Fruit fly (Drosophila melanogaster) whole organism, embryonic: ENCODE results near the gene His3.3A.

Source experiments
- Adf1 ChIP-seq: fragments of 200-800 bp; sonication (Bioruptor generic); IDR thresholded peaks from 2 replicates; pipeline ENCODE4 v1.3.6; 2022; ENCODE audit warnings: missing biosample characterization, missing genetic modification characterization
- Asciz ChIP-seq: fragments of 200-800 bp; sonication (Bioruptor generic); optimal IDR thresholded peaks from 2 replicates; lab custom pipeline; 2017; ENCODE audit warnings: missing biosample characterization, mild to moderate bottlenecking, missing genetic modification characterization, missing genetic modification reagents
- Atf3 ChIP-seq: fragments of 200-800 bp; sonication (Bioruptor generic); optimal IDR thresholded peaks from 3 replicates; lab custom pipeline; 2016; ENCODE audit warnings: missing biosample characterization, missing genetic modification characterization
- BtbVII ChIP-seq: fragments of 200-800 bp; sonication (Bioruptor generic); optimal IDR thresholded peaks from 3 replicates; lab custom pipeline; 2017; ENCODE audit warnings: missing biosample characterization, mild to moderate bottlenecking, missing genetic modification characterization
- CG10654 ChIP-seq: fragments of 200-800 bp; sonication (Bioruptor generic); optimal IDR thresholded peaks from 2 replicates; lab custom pipeline; 2016; ENCODE audit warnings: missing biosample characterization, missing genetic modification characterization
- CG11093 ChIP-seq: fragments of 200-800 bp; sonication (Bioruptor generic); IDR thresholded peaks from 3 replicates; pipeline ENCODE4 v1.3.6; 2022; ENCODE audit warnings: missing biosample characterization, missing genetic modification characterization
- CG15269 ChIP-seq: fragments of 200-800 bp; sonication (Bioruptor generic); optimal IDR thresholded peaks from 2 replicates; lab custom pipeline; 2018; ENCODE audit warnings: missing biosample characterization, mild to moderate bottlenecking, missing genetic modification characterization, moderate library complexity
- CG31224 ChIP-seq: fragments of 200-800 bp; sonication (Bioruptor generic); IDR thresholded peaks from 2 replicates; pipeline ENCODE4 v1.3.6; 2022; ENCODE audit warnings: missing biosample characterization, missing genetic modification characterization
- CG34422 ChIP-seq: fragments of 200-800 bp; sonication (Bioruptor generic); IDR thresholded peaks from 3 replicates; pipeline ENCODE4 v1.3.6; 2022; ENCODE audit warnings: missing biosample characterization, missing genetic modification characterization
- CG4282 ChIP-seq: fragments of 200-800 bp; sonication (Bioruptor generic); optimal IDR thresholded peaks from 2 replicates; lab custom pipeline; 2016; ENCODE audit warnings: missing biosample characterization, missing genetic modification characterization
- CG6272 ChIP-seq: fragments of 200-800 bp; sonication (Bioruptor generic); IDR thresholded peaks from 2 replicates; pipeline ENCODE4 v1.3.6; 2022; ENCODE audit warnings: missing biosample characterization, missing genetic modification characterization
- CG7928 ChIP-seq: fragments of 200-800 bp; sonication (Bioruptor generic); optimal IDR thresholded peaks from 2 replicates; lab custom pipeline; 2017; ENCODE audit warnings: missing biosample characterization, mild to moderate bottlenecking, missing genetic modification characterization
- CG8924 ChIP-seq: fragments of 200-800 bp; optimal IDR thresholded peaks from 3 replicates; lab custom pipeline; 2019; ENCODE audit warnings: missing biosample characterization, mild to moderate bottlenecking, missing genetic modification characterization, moderate library complexity
- Dek ChIP-seq: fragments of 200-800 bp; sonication (Bioruptor generic); optimal IDR thresholded peaks from 3 replicates; lab custom pipeline; 2019; ENCODE audit warnings: missing biosample characterization, mild to moderate bottlenecking, missing genetic modification characterization, moderate library complexity
- HLH54F ChIP-seq: fragments of 200-800 bp; sonication (Bioruptor generic); optimal IDR thresholded peaks from 3 replicates; lab custom pipeline; 2016; ENCODE audit warnings: missing biosample characterization, missing genetic modification characterization
- Hmr ChIP-seq: fragments of 200-800 bp; sonication (Bioruptor generic); optimal IDR thresholded peaks from 3 replicates; lab custom pipeline; 2017; ENCODE audit warnings: mild to moderate bottlenecking, missing biosample characterization, missing genetic modification reagents, missing genetic modification characterization
- Hr51 ChIP-seq, 2 experiments: fragments of 200-800 bp; sonication (Bioruptor generic); optimal IDR thresholded peaks; 2 replicates in 1 of 2; 3 replicates in 1 of 2; lab custom pipeline; 2016 to 2018; ENCODE audit warnings: missing biosample characterization in 2 of 2, missing genetic modification characterization in 2 of 2, mild to moderate bottlenecking in 1 of 2, moderate library complexity in 1 of 2
- MESR4 ChIP-seq: fragments of 200-800 bp; sonication (Bioruptor generic); optimal IDR thresholded peaks from 2 replicates; lab custom pipeline; 2018; ENCODE audit warnings: missing biosample characterization, mild to moderate bottlenecking, missing genetic modification characterization, moderate library complexity
- Max ChIP-seq: fragments of 200-800 bp; sonication (Bioruptor generic); optimal IDR thresholded peaks from 2 replicates; lab custom pipeline; 2016; ENCODE audit warnings: missing biosample characterization, mild to moderate bottlenecking, missing genetic modification characterization
- Med ChIP-seq: fragments of 200-800 bp; sonication (Bioruptor generic); peaks from one replicate; lab custom pipeline; 2016; ENCODE audit warnings: missing biosample characterization, missing genetic modification characterization, mild to moderate bottlenecking, inconsistent platforms, moderate library complexity
- Rfx ChIP-seq: fragments of 200-800 bp; sonication (Bioruptor generic); IDR thresholded peaks from 2 replicates; pipeline ENCODE4 v1.3.6; 2022; ENCODE audit warnings: missing biosample characterization, missing genetic modification characterization
- Spps ChIP-seq: fragments of 200-800 bp; sonication (Bioruptor generic); optimal IDR thresholded peaks from 2 replicates; lab custom pipeline; 2018; ENCODE audit warnings: missing biosample characterization, mild to moderate bottlenecking, missing genetic modification characterization
- Sry-δ ChIP-seq: fragments of 200-800 bp; sonication (Bioruptor generic); optimal IDR thresholded peaks from 2 replicates; lab custom pipeline; 2016; ENCODE audit warnings: missing biosample characterization, missing genetic modification characterization
- bbx ChIP-seq: fragments of 200-800 bp; sonication (Bioruptor generic); IDR thresholded peaks from 2 replicates; pipeline ENCODE4 v1.3.6; 2022; ENCODE audit warnings: missing biosample characterization, missing genetic modification characterization; ENCODE audit not compliant: partially characterized antibody
- chif ChIP-seq, 2 experiments: fragments of 200-800 bp; sonication (Bioruptor generic); optimal IDR thresholded peaks; 3 replicates each; lab custom pipeline; 2016; ENCODE audit warnings: missing biosample characterization in 2 of 2, missing genetic modification characterization in 2 of 2
- chm ChIP-seq: fragments of 200-800 bp; sonication (Bioruptor generic); IDR thresholded peaks from 2 replicates; pipeline ENCODE4 v1.3.6; 2022; ENCODE audit warnings: missing biosample characterization, missing genetic modification characterization
- corto ChIP-seq: fragments of 200-800 bp; sonication (Bioruptor generic); optimal IDR thresholded peaks from 2 replicates; lab custom pipeline; 2016; ENCODE audit warnings: missing biosample characterization, mild to moderate bottlenecking, missing genetic modification characterization, moderate library complexity
- esg ChIP-seq: fragments of 200-800 bp; sonication (Bioruptor generic); conservative IDR thresholded peaks from 2 replicates; pipeline ENCODE4 v1.3.6; 2022; ENCODE audit warnings: missing biosample characterization, missing genetic modification characterization
- fd102C ChIP-seq: fragments of 200-800 bp; sonication (Bioruptor generic); optimal IDR thresholded peaks from 2 replicates; lab custom pipeline; 2018; ENCODE audit warnings: missing biosample characterization, mild to moderate bottlenecking, missing genetic modification characterization, moderate library complexity
- fd3F ChIP-seq: fragments of 200-800 bp; sonication (Bioruptor generic); optimal IDR thresholded peaks from 2 replicates; lab custom pipeline; 2018; ENCODE audit warnings: missing biosample characterization, mild to moderate bottlenecking, missing genetic modification characterization, moderate library complexity
- gcm ChIP-seq: fragments of 200-800 bp; sonication (Bioruptor generic); optimal IDR thresholded peaks from 2 replicates; lab custom pipeline; 2019; ENCODE audit warnings: missing biosample characterization, mild to moderate bottlenecking, missing genetic modification characterization, moderate library complexity
- grau ChIP-seq: fragments of 200-800 bp; optimal IDR thresholded peaks from 3 replicates; lab custom pipeline; 2019; ENCODE audit warnings: missing biosample characterization, mild to moderate bottlenecking, missing genetic modification characterization, moderate library complexity
- hb ChIP-seq: fragments of 200-800 bp; sonication (Bioruptor generic); IDR thresholded peaks from 3 replicates; pipeline ENCODE4 v1.3.6; 2022; ENCODE audit warnings: missing biosample characterization, missing genetic modification characterization; ENCODE audit not compliant: partially characterized antibody
- hth ChIP-seq: fragments of >200 bp; optimal IDR thresholded peaks from 2 replicates; lab custom pipeline; 2017; ENCODE audit warnings: inconsistent platforms
- lab ChIP-seq: fragments of 200-800 bp; sonication (Bioruptor generic); optimal IDR thresholded peaks from 3 replicates; lab custom pipeline; 2017; ENCODE audit warnings: missing biosample characterization, missing genetic modification characterization, mild to moderate bottlenecking, moderate library complexity, missing genetic modification reagents
- phol ChIP-seq: fragments of 200-800 bp; sonication (Bioruptor generic); optimal IDR thresholded peaks from 3 replicates; lab custom pipeline; 2018; ENCODE audit warnings: missing biosample characterization, mild to moderate bottlenecking, missing genetic modification characterization, moderate library complexity
- sens ChIP-seq: fragments of 200-800 bp; sonication (Bioruptor generic); peaks from one replicate; lab custom pipeline; 2016; ENCODE audit warnings: missing biosample characterization, missing genetic modification characterization
- sna ChIP-seq: fragments of 200-800 bp; sonication (Bioruptor generic); IDR thresholded peaks from 2 replicates; pipeline ENCODE4 v1.3.6; 2022; ENCODE audit warnings: missing biosample characterization, missing genetic modification characterization; ENCODE audit not compliant: partially characterized antibody
- wdn ChIP-seq: fragments of 200-800 bp; sonication (Bioruptor generic); IDR thresholded peaks from 2 replicates; pipeline ENCODE4 v1.3.6; 2022; ENCODE audit warnings: missing biosample characterization, missing genetic modification characterization
- wor ChIP-seq: fragments of 200-800 bp; sonication (Bioruptor generic); IDR thresholded peaks from 2 replicates; pipeline ENCODE4 v1.3.6; 2022; ENCODE audit warnings: missing biosample characterization, missing genetic modification characterization

The His3.3A gene

DNA sequence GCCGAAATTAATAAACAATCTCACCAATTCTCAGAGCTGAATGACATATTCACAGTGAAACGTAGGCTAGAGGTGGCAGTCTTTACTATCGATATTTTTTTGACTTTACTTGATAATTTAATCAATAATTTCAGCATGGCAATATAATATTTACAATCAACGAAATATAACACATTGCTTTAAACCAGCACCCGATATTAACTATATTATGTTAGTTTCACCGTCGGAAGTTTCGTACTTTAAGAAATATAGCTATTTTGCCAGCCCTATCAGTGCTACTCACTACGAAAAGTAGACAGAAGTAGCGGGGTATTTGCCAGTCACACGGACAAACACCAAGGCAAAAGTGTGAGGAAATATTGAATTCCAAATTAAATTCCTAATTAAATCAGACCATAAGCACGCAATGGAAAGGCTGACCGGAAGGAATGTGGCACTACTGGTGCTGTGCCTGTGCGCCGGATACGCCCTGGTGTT is 44.0 kb upstream of the His3.3A start, which contains the start of the genes CG31917, Tfb5 and SelT (continued):
- TF ChIP-seq Adf1 (GFP tag; lab: Robert Waterston, UW) (0 out of 2 replicates have a peak, but pooled peaks have one; percentile 31), Sry-δ (GFP tag; lab: Kevin White, UChicago) (peak; percentile 91), grau (tag; lab: Kevin White, UChicago) (peak; percentile 69), Med (GFP tag; lab: Kevin White, UChicago) (peak; percentile 92), Rfx (peak; percentile 80), CG4282 (no peak), Spps (tag; lab: Kevin White, UChicago) (peak; percentile 3), Hr51 (GFP tag; optimal IDR thresholded peaks at IDR 0.05; lab: Kevin White, UChicago) (peak; percentile 57 to 65), phol (tag; lab: Kevin White, UChicago) (peak; percentile 70), chif (GFP tag; optimal IDR thresholded peaks at IDR 0.05; lab: Kevin White, UChicago) (peak; percentile 17 to 52), Asciz (GFP tag; lab: Kevin White, UChicago) (no peak), esg (GFP tag; lab: Robert Waterston, UW) (no peak), hb (GFP tag; lab: Robert Waterston, UW) (peak; percentile 58; the same call in 1 of the 3 replicates), sna (GFP tag; lab: Robert Waterston, UW) (peak; percentile 70), wor (GFP tag; lab: Robert Waterston, UW) (no peak), CG34422 (GFP tag; lab: Robert Waterston, UW) (peak; percentile 39; the same call in 2 of the 3 replicates), fd3F (GFP tag; lab: Kevin White, UChicago) (peak; percentile 54), fd102C (GFP tag; lab: Kevin White, UChicago) (no peak), Atf3 (GFP tag; lab: Kevin White, UChicago) (no peak), Hmr (peak; percentile 73), hth (lab: Kevin White, UChicago) (no peak), CG6272 (GFP tag; lab: Robert Waterston, UW) (no peak), chm (GFP tag; lab: Robert Waterston, UW) (no peak), wdn (GFP tag; lab: Robert Waterston, UW) (peak; percentile 31; the same call in 1 of the 2 replicates), CG7928 (GFP tag; lab: Kevin White, UChicago) (peak; percentile 46), gcm (GFP tag; lab: Kevin White, UChicago) (peak; percentile 61), CG15269 (tag; lab: Kevin White, UChicago) (no peak), CG11093 (no peak), lab (GFP tag; lab: Kevin White, UChicago) (no peak), corto (GFP tag; lab: Kevin White, UChicago) (no peak), MESR4 (GFP tag; lab: Kevin White, UChicago) (peak; percentile 65), Max (GFP tag; lab: Kevin White, UChicago) (peak; percentile 59), Dek (tag; lab: Kevin White, UChicago) (peak; percentile 45), bbx (peak; percentile 39; the same call in 1 of the 2 replicates), HLH54F (peak; percentile 59), CG10654 (GFP tag; lab: Kevin White, UChicago) (no peak)
- TF ChIP-seq, all 482 proteins: peak for 225

DNA sequence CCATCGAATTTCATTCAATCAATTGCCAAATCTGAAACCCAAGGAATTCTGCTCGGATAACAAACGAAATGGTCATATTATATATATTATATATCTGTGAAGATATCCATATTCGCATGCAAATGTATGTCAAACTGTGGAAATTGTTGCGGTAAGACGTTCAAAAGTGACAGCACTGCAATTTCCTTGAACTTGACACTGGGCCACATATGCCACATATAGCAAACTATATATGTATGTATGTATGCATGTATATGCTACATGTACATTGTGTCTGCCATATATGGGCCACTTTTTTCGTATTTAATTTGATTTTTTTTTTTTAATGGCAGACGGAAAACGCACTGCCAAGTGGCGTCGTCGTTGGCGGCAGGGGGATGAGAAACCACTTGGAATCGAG is 34.4 kb upstream of the His3.3A start:
- TF ChIP-seq CG31224 (GFP tag; lab: Robert Waterston, UW), result no peak
- TF ChIP-seq BtbVII (GFP tag; lab: Kevin White, UChicago), result no peak
- TF ChIP-seq sens (GFP tag; lab: Kevin White, UChicago), result peak; percentile 10
- no peak for TF ChIP-seq CG8924 (tag; lab: Kevin White, UChicago)
